Worm (Caenorhabditis elegans): ENCODE measurements around the gene Y62H9A.13.

Gene Y62H9A.13

ce11 chrX:11938826-11939225, 22.0 kb downstream of the Y62H9A.13 start, which contains the start of gene F55G7.5:
TSS of gene F55G7.5 (minus strand) at chrX:11938926.
- TF ChIP-seq B0261.1 (tag; optimal IDR thresholded peaks at IDR 0.05) (no peak), B0019.2 (GFP tag; conservative IDR thresholded peaks at IDR 0.05) (no peak), ztf-3 (GFP tag; optimal IDR thresholded peaks at IDR 0.05) (no peak), ztf-6 (GFP tag; IDR thresholded peaks at IDR 0.05) (no peak), unc-130 (GFP tag; optimal IDR thresholded peaks at IDR 0.05) (no peak), nhr-27 (tag; optimal IDR thresholded peaks at IDR 0.05) (no peak), Y79H2A.3 (GFP tag; conservative IDR thresholded peaks at IDR 0.05) (no peak), lir-1 (GFP tag; conservative IDR thresholded peaks at IDR 0.05) (no peak), ama-1 (optimal IDR thresholded peaks at IDR 0.05) (no peak), ama-1 (GFP tag; optimal IDR thresholded peaks at IDR 0.05) (no peak), Y56A3A.18 (GFP tag; IDR thresholded peaks at IDR 0.05) (no peak), madf-8 (GFP tag; conservative IDR thresholded peaks at IDR 0.05) (no peak), tbp1 (GFP tag; optimal IDR thresholded peaks at IDR 0.05) (no peak), ztf-25 (GFP tag; IDR thresholded peaks at IDR 0.05) (no peak)

- TF ChIP-seq ceh-91 (GFP tag; IDR thresholded peaks at IDR 0.05) (no peak), nhr-90 (tag; optimal IDR thresholded peaks at IDR 0.05) (no peak), F10E7.11 (tag; optimal IDR thresholded peaks at IDR 0.05) (no peak), mel-28 (tag; optimal IDR thresholded peaks at IDR 0.05; ENCODE audit: borderline replicate concordance) (no peak), lag-1 (GFP tag; IDR thresholded peaks at IDR 0.05) (no peak), ama-1 (optimal IDR thresholded peaks at IDR 0.05) (no peak), ama-1 (GFP tag; optimal IDR thresholded peaks at IDR 0.05) (no peak), F22D6.2 (tag; optimal IDR thresholded peaks at IDR 0.05) (no peak), F39B2.1 (GFP tag; IDR thresholded peaks at IDR 0.05) (no peak), lsy-27 (tag; optimal IDR thresholded peaks at IDR 0.05; ENCODE audit: borderline replicate concordance, insufficient read depth) (no peak), F57A8.1 (GFP tag; optimal IDR thresholded peaks at IDR 0.05) (no peak), madf-3 (GFP tag; IDR thresholded peaks at IDR 0.05) (no peak), lin-35 (GFP tag; optimal IDR thresholded peaks at IDR 0.05) (no peak), bed-2 (GFP tag; IDR thresholded peaks at IDR 0.05) (no peak), let-526 (GFP tag; IDR thresholded peaks at IDR 0.05) (no peak), atf-7 (tag; optimal IDR thresholded peaks at IDR 0.05) (no peak), nhr-179 (tag; optimal IDR thresholded peaks at IDR 0.05) (no peak), egl-18 (GFP tag; IDR thresholded peaks at IDR 0.05) (no peak), hlh-26 (GFP tag; conservative IDR thresholded peaks at IDR 0.05) (no peak), nfya-2 (GFP tag; IDR thresholded peaks at IDR 0.05) (no peak)
Measured at ce11 chrX:11941951-11942350, 25.1 kb downstream of the Y62H9A.13 start, which contains the start of gene F55G7.3. TSS of gene F55G7.3 (minus strand) at chrX:11942051.

ce11 chrX:11946788-11947463, 30.1 kb downstream of the Y62H9A.13 start, which contains the start of gene nfya-1:
TSS of gene nfya-1 (minus strand) at chrX:11946838.
- TF ChIP-seq ceh-27 (GFP tag; optimal IDR thresholded peaks at IDR 0.05), result peak; percentile 51
- TF ChIP-seq lin-40 (tag; optimal IDR thresholded peaks at IDR 0.05), result peak; percentile 39
- TF ChIP-seq nfyb-1 (GFP tag; IDR thresholded peaks at IDR 0.05), result no peak
- peak; percentile 11 for TF ChIP-seq nhr-80 (tag; optimal IDR thresholded peaks at IDR 0.05)
- peak; percentile 19 for TF ChIP-seq gei-17 (GFP tag; optimal IDR thresholded peaks at IDR 0.05)
- TF ChIP-seq lin-54 (GFP tag; optimal IDR thresholded peaks at IDR 0.05), result no peak

All from whole organism, young adult.